Fruit fly (Drosophila melanogaster): ENCODE data around the gene Lint-O.

Gene Lint-O

dm6 chrX:2714730-2715129, 16.2 kb downstream of the Lint-O start (continued):
- TF ChIP-seq cwo (GFP tag; optimal IDR thresholded peaks at IDR 0.05) (no peak), CG5953 (GFP tag; IDR thresholded peaks at IDR 0.05) (no peak), CG14667 (GFP tag; IDR thresholded peaks at IDR 0.05) (no peak), CG1792 (GFP tag; optimal IDR thresholded peaks at IDR 0.05) (no peak), CG11085 (GFP tag; IDR thresholded peaks at IDR 0.05) (no peak), CG5180 (GFP tag; optimal IDR thresholded peaks at IDR 0.05) (no peak), CG33557 (GFP tag; optimal IDR thresholded peaks at IDR 0.05) (no peak), Atf6 (GFP tag; IDR thresholded peaks at IDR 0.05) (no peak), NfI (GFP tag; optimal IDR thresholded peaks at IDR 0.05) (no peak), CG4820 (GFP tag; optimal IDR thresholded peaks at IDR 0.05) (no peak), CG14860 (GFP tag; IDR thresholded peaks at IDR 0.05; ENCODE audit: partially characterized antibody) (peak; percentile 31; the same call in 1 of the 3 replicates), CG17385 (GFP tag; optimal IDR thresholded peaks at IDR 0.05) (no peak), CG13775 (GFP tag; optimal IDR thresholded peaks at IDR 0.05) (no peak), CG10267 (tag; optimal IDR thresholded peaks at IDR 0.05) (peak; percentile 49), CG8765 (GFP tag; IDR thresholded peaks at IDR 0.05) (no peak), E2f2 (GFP tag; IDR thresholded peaks at IDR 0.05) (peak; percentile 80), CG12071 (GFP tag; optimal IDR thresholded peaks at IDR 0.05) (no peak), MTF-1 (GFP tag; optimal IDR thresholded peaks at IDR 0.05; ENCODE audit: borderline replicate concordance) (no peak), bigmax (GFP tag; optimal IDR thresholded peaks at IDR 0.05) (no peak), jing (GFP tag; optimal IDR thresholded peaks at IDR 0.05) (no peak), CG6791 (GFP tag; IDR thresholded peaks at IDR 0.05; ENCODE audit: partially characterized antibody) (0 out of 3 replicates have a peak, but pooled peaks have one; percentile 36), Ptx1 (GFP tag; IDR thresholded peaks at IDR 0.05) (no peak), CG6254 (GFP tag; optimal IDR thresholded peaks at IDR 0.05) (no peak), schlank (tag; optimal IDR thresholded peaks at IDR 0.05) (no peak), CG16815 (GFP tag; optimal IDR thresholded peaks at IDR 0.05) (no peak), Dfd (GFP tag; optimal IDR thresholded peaks at IDR 0.05) (no peak), zfh2 (GFP tag; optimal IDR thresholded peaks at IDR 0.05) (peak; percentile 30), gem (tag; optimal IDR thresholded peaks at IDR 0.05) (no peak), NFAT (GFP tag; IDR thresholded peaks at IDR 0.05) (no peak), CG2120 (GFP tag; optimal IDR thresholded peaks at IDR 0.05) (peak; percentile 18), mld (GFP tag; IDR thresholded peaks at IDR 0.05; ENCODE audit: partially characterized antibody) (no peak), CG3163 (GFP tag; optimal IDR thresholded peaks at IDR 0.05) (no peak), CG18764 (GFP tag; optimal IDR thresholded peaks at IDR 0.05) (peak; percentile 87), CG31365 (tag; optimal IDR thresholded peaks at IDR 0.05) (no peak), ssp (GFP tag; IDR thresholded peaks at IDR 0.05) (0 out of 2 replicates have a peak, but pooled peaks have one; percentile 8), sima (GFP tag; optimal IDR thresholded peaks at IDR 0.05) (no peak), Usf (GFP tag; optimal IDR thresholded peaks at IDR 0.05) (no peak), CG4854 (GFP tag; optimal IDR thresholded peaks at IDR 0.05) (no peak), Scr (GFP tag; IDR thresholded peaks at IDR 0.05; ENCODE audit: partially characterized antibody) (peak; percentile 44; the same call in 1 of the 2 replicates), Hmr (GFP tag; optimal IDR thresholded peaks at IDR 0.05) (no peak), sqz (GFP tag; optimal IDR thresholded peaks at IDR 0.05) (no peak), hbn (GFP tag; IDR thresholded peaks at IDR 0.05; ENCODE audit: partially characterized antibody) (0 out of 2 replicates have a peak, but pooled peaks have one; percentile 20), Max (GFP tag; optimal IDR thresholded peaks at IDR 0.05) (no peak), CG15601 (tag; optimal IDR thresholded peaks at IDR 0.05) (no peak), btn (GFP tag; optimal IDR thresholded peaks at IDR 0.05) (no peak), CG7357 (GFP tag; IDR thresholded peaks at IDR 0.05) (no peak), slp2 (GFP tag; optimal IDR thresholded peaks at IDR 0.05) (no peak), pho (GFP tag; optimal IDR thresholded peaks at IDR 0.05) (no peak), stwl (tag; optimal IDR thresholded peaks at IDR 0.05) (peak; percentile 24), Fer3 (tag; optimal IDR thresholded peaks at IDR 0.05) (no peak), Xbp1 (GFP tag; optimal IDR thresholded peaks at IDR 0.05) (no peak)
